Worm (Caenorhabditis elegans): ENCODE results near the gene C53B4.3.

Gene C53B4.3

ce11 chrIV:9021245-9021779 lies 47.8 kb upstream of the C53B4.3 start (continued):
- TF ChIP-seq lin-13 (GFP tag; optimal IDR thresholded peaks at IDR 0.05) (no peak), C16A3.4 (tag; optimal IDR thresholded peaks at IDR 0.05) (no peak), lin-14 (GFP tag; optimal IDR thresholded peaks at IDR 0.05) (no peak), ces-1 (GFP tag; optimal IDR thresholded peaks at IDR 0.05) (no peak), ztf-11 (tag; optimal IDR thresholded peaks at IDR 0.05) (no peak), ceh-82 (tag; optimal IDR thresholded peaks at IDR 0.05) (no peak), hlh-17 (GFP tag; optimal IDR thresholded peaks at IDR 0.05; ENCODE audit: borderline replicate concordance) (no peak), unc-62 (GFP tag; optimal IDR thresholded peaks at IDR 0.05) (no peak), sptf-1 (tag; optimal IDR thresholded peaks at IDR 0.05) (no peak), ceh-88 (GFP tag; IDR thresholded peaks at IDR 0.05) (no peak), mep-1 (tag; optimal IDR thresholded peaks at IDR 0.05) (peak; percentile 61), grh-1 (GFP tag; IDR thresholded peaks at IDR 0.05) (no peak), pag-3 (tag; optimal IDR thresholded peaks at IDR 0.05; ENCODE audit: borderline replicate concordance, insufficient read depth) (no peak), aha-1 (tag; optimal IDR thresholded peaks at IDR 0.05) (no peak), swsn-7 (tag; optimal IDR thresholded peaks at IDR 0.05) (peak; percentile 10), alr-1 (tag; optimal IDR thresholded peaks at IDR 0.05; ENCODE audit: borderline replicate concordance) (no peak), nhr-77 (tag; optimal IDR thresholded peaks at IDR 0.05) (no peak), efl-1 (optimal IDR thresholded peaks at IDR 0.05) (peak; percentile 40 to 51), efl-1 (GFP tag; optimal IDR thresholded peaks at IDR 0.05 in 1 of 2) (peak; percentile 44 to 58), F16B12.6 (tag; optimal IDR thresholded peaks at IDR 0.05) (peak; percentile 85), unc-130 (tag; optimal IDR thresholded peaks at IDR 0.05) (no peak), snu-23 (GFP tag; optimal IDR thresholded peaks at IDR 0.05) (no peak), xbp-1 (tag; optimal IDR thresholded peaks at IDR 0.05) (peak; percentile 3), ztf-4 (tag; optimal IDR thresholded peaks at IDR 0.05) (no peak)

- TF ChIP-seq nhr-90 (tag; optimal IDR thresholded peaks at IDR 0.05; ENCODE audit: poor library complexity): no peak
- TF ChIP-seq ces-1 (GFP tag; optimal IDR thresholded peaks at IDR 0.05): no peak
- TF ChIP-seq ceh-88 (GFP tag; IDR thresholded peaks at IDR 0.05): no peak
- no peak for TF ChIP-seq fkh-4 (tag; optimal IDR thresholded peaks at IDR 0.05; ENCODE audit: borderline replicate concordance)
- no peak for TF ChIP-seq zip-4 (GFP tag; optimal IDR thresholded peaks at IDR 0.05)
- TF ChIP-seq pax-3 (tag; optimal IDR thresholded peaks at IDR 0.05): no peak
- no peak for TF ChIP-seq lin-35 (GFP tag; optimal IDR thresholded peaks at IDR 0.05)
- no peak for TF ChIP-seq sptf-1 (tag; optimal IDR thresholded peaks at IDR 0.05)
Observed at ce11 chrIV:9020840-9021239, 47.3 kb upstream of the C53B4.3 start, which contains the start of gene C53D6.4. TSS of gene C53D6.4 (minus strand) at chrIV:9020940.

- no peak for TF ChIP-seq lin-35 (GFP tag; optimal IDR thresholded peaks at IDR 0.05)
Observed at ce11 chrIV:9016477-9016876, 43.0 kb upstream of the C53B4.3 start, which contains the start of gene acc-2. TSS of gene acc-2 (plus strand) at chrIV:9016777.

- TF ChIP-seq mef-2 (tag; optimal IDR thresholded peaks at IDR 0.05): no peak
- TF ChIP-seq efl-1 (optimal IDR thresholded peaks at IDR 0.05): no peak
- peak in 1 of 2 experiments; percentile 71 for TF ChIP-seq efl-1 (GFP tag; optimal IDR thresholded peaks at IDR 0.05 in 1 of 2)
- no peak for TF ChIP-seq egl-13 (tag; optimal IDR thresholded peaks at IDR 0.05)
- TF ChIP-seq nhr-237 (tag; optimal IDR thresholded peaks at IDR 0.05): no peak
- no peak for TF ChIP-seq mdl-1 (tag; optimal IDR thresholded peaks at IDR 0.05)
- TF ChIP-seq nhr-47 (tag; optimal IDR thresholded peaks at IDR 0.05): no peak
- no peak for TF ChIP-seq swsn-7 (tag; optimal IDR thresholded peaks at IDR 0.05)
- no peak for TF ChIP-seq ama-1 (optimal IDR thresholded peaks at IDR 0.05)
- peak; percentile 43 for TF ChIP-seq elt-2 (tag; optimal IDR thresholded peaks at IDR 0.05)
- peak; percentile 5 for TF ChIP-seq lin-14 (GFP tag; optimal IDR thresholded peaks at IDR 0.05)
- no peak for TF ChIP-seq lsy-2 (tag; optimal IDR thresholded peaks at IDR 0.05)
Observed at ce11 chrIV:9010257-9010656, 36.7 kb upstream of the C53B4.3 start, which contains the start of gene C53D6.11. TSS of gene C53D6.11 (plus strand) at chrIV:9010584.

All from whole organism, L1 larva.